Worm (Caenorhabditis elegans) whole organism, L4 larva: Measurements from ENCODE around the gene lag-1.

Experiments
- ZK546.5 ChIP-seq, 2 experiments: sonication (generic microtip); optimal IDR thresholded peaks; 2 replicates each; lab custom pipeline; 2017; ENCODE audit warnings: missing biosample characterization in 2 of 2, missing genetic modification characterization in 2 of 2
- ceh-20 ChIP-seq: fragments of 200-800 bp; sonication (Bioruptor generic); IDR thresholded peaks from 2 replicates; pipeline ENCODE4 v1.3.6; 2022; ENCODE audit warnings: missing genetic modification reagents, missing genetic modification characterization, missing compliant biosample characterization
- dve-1 ChIP-seq: sonication (generic microtip); optimal IDR thresholded peaks from 2 replicates; lab custom pipeline; 2017; ENCODE audit warnings: antibody characterized with exemption, mild to moderate bottlenecking, missing genetic modification characterization, missing compliant biosample characterization; ENCODE audit not compliant: insufficient read depth

DNA sequence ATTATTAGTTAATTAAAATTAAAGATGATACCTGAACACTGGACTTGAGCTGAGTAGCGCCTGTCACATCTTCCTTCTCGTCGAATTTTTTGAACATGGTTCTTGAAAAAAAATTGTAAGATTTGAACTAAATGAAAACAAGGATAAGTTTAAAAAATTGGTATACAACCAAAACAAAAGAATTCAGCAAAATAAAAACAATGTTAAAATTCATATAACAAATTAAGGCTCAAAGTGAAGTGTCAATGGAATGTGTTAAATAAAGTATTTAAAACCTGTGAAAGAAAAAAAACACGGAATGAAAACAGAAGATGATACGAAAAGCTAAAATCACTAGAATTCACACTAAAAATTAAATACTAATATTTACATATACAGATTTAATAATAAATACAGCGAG, 60.1 kb downstream of the lag-1 start, which contains the start of gene C11D2.7:
- TF ChIP-seq ceh-20 (no peak), ZK546.5 (tag; optimal IDR thresholded peaks at IDR 0.05; lab: Kevin White, UChicago) (no peak), dve-1 (tag; lab: Kevin White, UChicago) (no peak)
